Worm (Caenorhabditis elegans) whole organism, young adult: ENCODE results near the gene fbxa-147.

Source experiments
- dpl-1 ChIP-seq: fragments of 150-350 bp; optimal IDR thresholded peaks from 2 replicates; lab custom pipeline; 2014; ENCODE audit warnings: missing biosample characterization, missing genetic modification reagents, missing genetic modification characterization
- egrh-3 ChIP-seq: fragments of 200-800 bp; sonication (Bioruptor generic); IDR thresholded peaks from 2 replicates; pipeline ENCODE4 v1.3.6; 2022; ENCODE audit warnings: missing genetic modification reagents, missing genetic modification characterization, missing compliant biosample characterization
- repo-1 ChIP-seq: sonication (generic microtip); optimal IDR thresholded peaks from 2 replicates; lab custom pipeline; 2017; ENCODE audit warnings: mild to moderate bottlenecking, missing genetic modification characterization, missing compliant biosample characterization

ce11 chrV:14682870-14683269 lies 33.4 kb upstream of the fbxa-147 start:
- TF ChIP-seq repo-1 (no peak), egrh-3 (no peak), dpl-1 (GFP tag; lab: Kevin White, UChicago) (no peak)
